Worm (Caenorhabditis elegans): ENCODE results near the gene mdl-1.

ce11 chrX:6722966-6723365 lies 19.2 kb upstream of the mdl-1 start, which contains the start of gene smf-1:
- TF ChIP-seq klf-2 (GFP tag; conservative IDR thresholded peaks at IDR 0.05) (no peak), ztf-23 (GFP tag; IDR thresholded peaks at IDR 0.05) (no peak), ref-1 (GFP tag; conservative IDR thresholded peaks at IDR 0.05) (no peak), ztf-29 (GFP tag; IDR thresholded peaks at IDR 0.05) (no peak), med-1 (GFP tag; optimal IDR thresholded peaks at IDR 0.05; ENCODE audit: insufficient read depth) (no peak)

Measured in whole organism, midembryonic.